Fruit fly (Drosophila melanogaster): Measurements from ENCODE around the gene CG11249.

- TF ChIP-seq Dfd (GFP tag; optimal IDR thresholded peaks at IDR 0.05): no peak
- TF ChIP-seq Abd-B (GFP tag; optimal IDR thresholded peaks at IDR 0.05): no peak
- no peak for TF ChIP-seq Myc (optimal IDR thresholded peaks at IDR 0.05)
- TF ChIP-seq psq (GFP tag; optimal IDR thresholded peaks at IDR 0.05): no peak
- no peak for TF ChIP-seq GATAd (GFP tag; optimal IDR thresholded peaks at IDR 0.05)
- no peak for TF ChIP-seq usp (GFP tag; optimal IDR thresholded peaks at IDR 0.05)
- no peak for TF ChIP-seq fru (GFP tag; optimal IDR thresholded peaks at IDR 0.05)
- TF ChIP-seq pan (optimal IDR thresholded peaks at IDR 0.05): no peak
Observed at dm6 chr3L:21645878-21646277, 26.1 kb upstream of the CG11249 start.

Data from whole organism, wandering third instar larva.